Worm (Caenorhabditis elegans): ENCODE results near the gene chil-5.

ce11 chrII:9868207-9868606, 8.7 kb upstream of the chil-5 start:
- TF ChIP-seq hmbx-1 (tag; optimal IDR thresholded peaks at IDR 0.05) (no peak), F13C5.2 (tag; optimal IDR thresholded peaks at IDR 0.05) (no peak), tra-4 (tag; optimal IDR thresholded peaks at IDR 0.05) (no peak), ama-1 (optimal IDR thresholded peaks at IDR 0.05) (no peak), flt-1 (GFP tag; IDR thresholded peaks at IDR 0.05) (no peak), hmg-4 (GFP tag; optimal IDR thresholded peaks at IDR 0.05) (no peak), tbx-37 (GFP tag; conservative IDR thresholded peaks at IDR 0.05) (no peak), ceh-13 (GFP tag; optimal IDR thresholded peaks at IDR 0.05) (no peak), tbx-11 (GFP tag; IDR thresholded peaks at IDR 0.05) (no peak)

Data from whole organism, early embryonic.